Worm (Caenorhabditis elegans): Measurements from ENCODE around the gene srbc-83.
A peak's percentile ranks its signal among the peaks of the same experiment; 100 is the strongest.

Gene srbc-83

ce11 chrV:16342258-16342618 lies 45.1 kb downstream of the srbc-83 start, which contains the start of gene nhr-193:
Gene nhr-193, plus strand, starts transcription at chrV:16342308.
- TF ChIP-seq ceh-82 (tag; optimal IDR thresholded peaks at IDR 0.05): no peak
- no peak for TF ChIP-seq F13H6.1 (tag; optimal IDR thresholded peaks at IDR 0.05)
- TF ChIP-seq egl-27 (tag; optimal IDR thresholded peaks at IDR 0.05): no peak
- no peak for TF ChIP-seq ama-1 (optimal IDR thresholded peaks at IDR 0.05)
- no peak for TF ChIP-seq Y55F3AM.14 (GFP tag; optimal IDR thresholded peaks at IDR 0.05)
- no peak for TF ChIP-seq lsy-2 (tag; optimal IDR thresholded peaks at IDR 0.05)
- no peak for TF ChIP-seq unc-55 (GFP tag; optimal IDR thresholded peaks at IDR 0.05)
- no peak for TF ChIP-seq nhr-11 (tag; optimal IDR thresholded peaks at IDR 0.05)
- TF ChIP-seq blmp-1 (tag; optimal IDR thresholded peaks at IDR 0.05; ENCODE audit: insufficient read depth): no peak
- peak; percentile 8 for TF ChIP-seq fos-1 (tag; optimal IDR thresholded peaks at IDR 0.05)
- TF ChIP-seq ztf-11 (tag; optimal IDR thresholded peaks at IDR 0.05): no peak
- TF ChIP-seq lin-13 (GFP tag; optimal IDR thresholded peaks at IDR 0.05): no peak
- peak; percentile 15 for TF ChIP-seq crh-2 (tag; optimal IDR thresholded peaks at IDR 0.05)
- TF ChIP-seq nhr-12 (tag; optimal IDR thresholded peaks at IDR 0.05): no peak
- no peak for TF ChIP-seq dmd-4 (tag; optimal IDR thresholded peaks at IDR 0.05)
- TF ChIP-seq nhr-237 (tag; optimal IDR thresholded peaks at IDR 0.05): no peak
- TF ChIP-seq mbf-1 (tag; optimal IDR thresholded peaks at IDR 0.05): no peak
- no peak for TF ChIP-seq ZK546.5 (tag; optimal IDR thresholded peaks at IDR 0.05)
- TF ChIP-seq aly-2 (tag; optimal IDR thresholded peaks at IDR 0.05): no peak
- no peak for TF ChIP-seq elt-3 (tag; optimal IDR thresholded peaks at IDR 0.05)
- no peak for TF ChIP-seq unc-39 (tag; optimal IDR thresholded peaks at IDR 0.05)
- no peak for TF ChIP-seq nhr-6 (tag; optimal IDR thresholded peaks at IDR 0.05)
- TF ChIP-seq sma-9 (GFP tag; optimal IDR thresholded peaks at IDR 0.05): peak; percentile 48
- no peak for TF ChIP-seq sma-9 (tag; optimal IDR thresholded peaks at IDR 0.05)

DNA sequence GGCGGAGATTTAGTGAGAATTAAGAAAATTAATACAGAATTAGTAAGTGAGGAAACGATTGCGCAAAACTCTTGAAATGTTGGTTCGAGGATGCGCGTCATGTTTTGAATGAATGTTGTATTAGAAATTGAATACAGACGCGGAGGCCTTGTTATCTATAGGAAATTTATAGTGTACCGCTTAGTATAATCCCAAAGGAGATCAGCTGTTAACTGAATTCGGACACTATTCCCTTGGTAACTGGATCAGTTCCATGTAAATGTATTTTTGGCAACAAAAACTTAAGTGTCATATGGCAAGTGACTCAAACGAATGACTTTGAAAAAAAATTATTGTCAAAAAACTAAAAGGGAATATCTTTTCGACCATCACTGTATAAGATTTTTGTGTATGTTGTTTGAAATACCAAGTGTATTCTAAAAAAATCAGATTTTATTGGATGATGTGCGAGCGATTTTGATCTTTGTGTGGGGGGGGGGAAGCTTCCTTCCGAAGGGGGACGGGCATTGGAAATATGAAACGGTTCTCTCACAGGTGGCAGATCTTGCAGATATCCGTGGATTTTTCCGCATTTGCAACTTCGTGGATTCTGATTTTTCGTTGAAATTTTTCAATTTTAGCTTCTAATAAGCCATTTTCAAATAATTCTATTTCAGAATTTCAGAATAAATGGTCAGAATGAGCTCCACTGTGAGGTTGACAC lies 49.4 kb downstream of the srbc-83 start, which contains the start of the genes W08G11.5 and W08G11.1:
Gene W08G11.5, minus strand, starts transcription at position 101 of the 703 bp plus-strand sequence.
Gene W08G11.1, plus strand, starts transcription at position 653 of the 703 bp plus-strand sequence.
- TF ChIP-seq ceh-82 (tag; optimal IDR thresholded peaks at IDR 0.05) (no peak), sma-9 (GFP tag; optimal IDR thresholded peaks at IDR 0.05) (no peak), sma-9 (tag; optimal IDR thresholded peaks at IDR 0.05) (no peak), lsy-2 (tag; optimal IDR thresholded peaks at IDR 0.05) (no peak), fos-1 (tag; optimal IDR thresholded peaks at IDR 0.05) (no peak), elt-1 (tag; optimal IDR thresholded peaks at IDR 0.05) (no peak)

Measured in whole organism, L2 larva.